Fruit fly (Drosophila melanogaster) whole organism, embryonic: ENCODE measurements around the gene CG43755.

Experiments used
- B-H1 ChIP-seq: fragments of 200-800 bp; sonication (Bioruptor generic); IDR thresholded peaks from 3 replicates; pipeline ENCODE4 v1.3.6; 2022; ENCODE audit warnings: missing biosample characterization, missing genetic modification characterization
- Blimp-1 ChIP-seq: fragments of 200-800 bp; sonication (Bioruptor generic); optimal IDR thresholded peaks from 3 replicates; lab custom pipeline; 2018; ENCODE audit warnings: missing biosample characterization, missing genetic modification characterization, mild to moderate bottlenecking, moderate library complexity, missing genetic modification reagents
- BtbVII ChIP-seq: fragments of 200-800 bp; sonication (Bioruptor generic); optimal IDR thresholded peaks from 3 replicates; lab custom pipeline; 2017; ENCODE audit warnings: missing biosample characterization, mild to moderate bottlenecking, missing genetic modification characterization
- Bteb2 ChIP-seq: fragments of 200-800 bp; sonication (Bioruptor generic); optimal IDR thresholded peaks from 2 replicates; lab custom pipeline; 2016; ENCODE audit warnings: missing biosample characterization, missing genetic modification characterization
- CG10462 ChIP-seq: fragments of 200-800 bp; sonication (Bioruptor generic); optimal IDR thresholded peaks from 2 replicates; lab custom pipeline; 2016; ENCODE audit warnings: missing biosample characterization, missing genetic modification characterization
- CG13296 ChIP-seq: fragments of 200-800 bp; sonication (Bioruptor generic); optimal IDR thresholded peaks from 3 replicates; lab custom pipeline; 2018; ENCODE audit warnings: missing biosample characterization, mild to moderate bottlenecking, missing genetic modification characterization
- CG14667 ChIP-seq: fragments of 200-800 bp; sonication (Bioruptor generic); IDR thresholded peaks from 2 replicates; pipeline ENCODE4 v1.3.6; 2022; ENCODE audit warnings: missing biosample characterization, missing genetic modification characterization
- CG1647 ChIP-seq: fragments of 200-800 bp; sonication (Bioruptor generic); optimal IDR thresholded peaks from 3 replicates; lab custom pipeline; 2016; ENCODE audit warnings: missing biosample characterization, missing genetic modification characterization
- CG2116 ChIP-seq: fragments of 200-800 bp; sonication (Bioruptor generic); optimal IDR thresholded peaks from 3 replicates; lab custom pipeline; 2018; ENCODE audit warnings: missing biosample characterization, mild to moderate bottlenecking, missing genetic modification characterization
- CG2120 ChIP-seq: fragments of 200-800 bp; sonication (Bioruptor generic); optimal IDR thresholded peaks from 3 replicates; lab custom pipeline; 2016; ENCODE audit warnings: missing biosample characterization, missing genetic modification characterization
- CG30020 ChIP-seq: fragments of 200-800 bp; optimal IDR thresholded peaks from 2 replicates; lab custom pipeline; 2019; ENCODE audit warnings: missing biosample characterization, mild to moderate bottlenecking, missing genetic modification characterization, moderate library complexity
- CG3281 ChIP-seq: fragments of 200-800 bp; sonication (Bioruptor generic); optimal IDR thresholded peaks from 3 replicates; lab custom pipeline; 2017; ENCODE audit warnings: missing biosample characterization, mild to moderate bottlenecking, missing genetic modification characterization
- CG4404 ChIP-seq: fragments of 200-800 bp; sonication (Bioruptor generic); IDR thresholded peaks from 2 replicates; pipeline ENCODE4 v1.3.6; 2022; ENCODE audit warnings: missing biosample characterization, missing genetic modification characterization
- CG6254 ChIP-seq: fragments of 200-800 bp; sonication (Bioruptor generic); optimal IDR thresholded peaks from 3 replicates; lab custom pipeline; 2017; ENCODE audit warnings: mild to moderate bottlenecking, missing biosample characterization, missing genetic modification reagents, missing genetic modification characterization
- CG7745 ChIP-seq: fragments of 200-800 bp; sonication (Bioruptor generic); optimal IDR thresholded peaks from 2 replicates; lab custom pipeline; 2018; ENCODE audit warnings: missing biosample characterization, mild to moderate bottlenecking, missing genetic modification characterization, moderate library complexity
- CG9932 ChIP-seq: fragments of 200-800 bp; sonication (Bioruptor generic); IDR thresholded peaks from 2 replicates; pipeline ENCODE4 v1.3.6; 2022; ENCODE audit warnings: missing biosample characterization, missing genetic modification characterization
- Dip2 ChIP-seq: fragments of 200-800 bp; sonication (Bioruptor generic); IDR thresholded peaks from 2 replicates; pipeline ENCODE4 v1.3.6; 2022; ENCODE audit warnings: missing biosample characterization, missing genetic modification characterization
- Eip74EF ChIP-seq, 2 experiments: fragments of 200-800 bp in 1 of 2; fragments of >200 bp in 1 of 2; sonication (Bioruptor generic) in 1 of 2; optimal IDR thresholded peaks; 2 replicates each; lab custom pipeline; 2017 to 2019; ENCODE audit warnings: missing biosample characterization in 2 of 2, missing genetic modification characterization in 2 of 2, mild to moderate bottlenecking in 1 of 2, moderate library complexity in 1 of 2
- HLH54F ChIP-seq: fragments of 200-800 bp; sonication (Bioruptor generic); optimal IDR thresholded peaks from 3 replicates; lab custom pipeline; 2016; ENCODE audit warnings: missing biosample characterization, missing genetic modification characterization
- Hr3 ChIP-seq: fragments of 200-800 bp; sonication (Bioruptor generic); optimal IDR thresholded peaks from 3 replicates; lab custom pipeline; 2016; ENCODE audit warnings: missing biosample characterization, missing genetic modification characterization
- MESR4 ChIP-seq: fragments of 200-800 bp; sonication (Bioruptor generic); optimal IDR thresholded peaks from 2 replicates; lab custom pipeline; 2018; ENCODE audit warnings: missing biosample characterization, mild to moderate bottlenecking, missing genetic modification characterization, moderate library complexity
- MTF-1 ChIP-seq: fragments of 200-800 bp; sonication (Bioruptor generic); optimal IDR thresholded peaks from 2 replicates; lab custom pipeline; 2018; ENCODE audit warnings: missing biosample characterization, mild to moderate bottlenecking, missing genetic modification characterization, borderline replicate concordance
- Myb ChIP-seq: fragments of 200-800 bp; sonication (Bioruptor generic); optimal IDR thresholded peaks from 2 replicates; lab custom pipeline; 2016; ENCODE audit warnings: missing biosample characterization, missing genetic modification characterization
- NfI ChIP-seq: fragments of 200-800 bp; sonication (Bioruptor generic); optimal IDR thresholded peaks from 3 replicates; lab custom pipeline; 2018; ENCODE audit warnings: missing biosample characterization, mild to moderate bottlenecking, missing genetic modification characterization, moderate library complexity
- Ravus ChIP-seq: fragments of 200-800 bp; sonication (Bioruptor generic); IDR thresholded peaks from 2 replicates; pipeline ENCODE4 v1.3.6; 2022; ENCODE audit warnings: missing biosample characterization, missing genetic modification characterization
- Side ChIP-seq: fragments of 200-800 bp; sonication (Bioruptor generic); optimal IDR thresholded peaks from 2 replicates; lab custom pipeline; 2016; ENCODE audit warnings: missing biosample characterization, missing genetic modification characterization
- Six4 ChIP-seq: fragments of 200-800 bp; sonication (Bioruptor generic); optimal IDR thresholded peaks from 2 replicates; lab custom pipeline; 2016; ENCODE audit warnings: missing biosample characterization, missing genetic modification characterization
- Vsx1 ChIP-seq: fragments of 200-800 bp; sonication (Bioruptor generic); optimal IDR thresholded peaks from 2 replicates; lab custom pipeline; 2017; ENCODE audit warnings: missing biosample characterization, mild to moderate bottlenecking, missing genetic modification characterization, missing genetic modification reagents
- al ChIP-seq: fragments of 200-800 bp; sonication (Bioruptor generic); IDR thresholded peaks from 2 replicates; pipeline ENCODE4 v1.3.6; 2022; ENCODE audit warnings: missing biosample characterization, missing genetic modification characterization
- ara ChIP-seq: fragments of 200-800 bp; sonication (Bioruptor generic); IDR thresholded peaks from 2 replicates; pipeline ENCODE4 v1.3.6; 2022; ENCODE audit warnings: missing biosample characterization, missing genetic modification characterization
- btn ChIP-seq: fragments of 200-800 bp; sonication (Bioruptor generic); optimal IDR thresholded peaks from 2 replicates; lab custom pipeline; 2016; ENCODE audit warnings: missing biosample characterization, missing genetic modification characterization
- crol ChIP-seq: fragments of 200-800 bp; sonication (Bioruptor generic); IDR thresholded peaks from 2 replicates; pipeline ENCODE4 v1.3.6; 2022; ENCODE audit warnings: missing biosample characterization, missing genetic modification characterization
- cwo ChIP-seq: fragments of 200-800 bp; sonication (Bioruptor generic); optimal IDR thresholded peaks from 3 replicates; lab custom pipeline; 2017; ENCODE audit warnings: missing biosample characterization, missing genetic modification characterization, mild to moderate bottlenecking, moderate library complexity, missing genetic modification reagents
- danr ChIP-seq: fragments of 200-800 bp; sonication (Bioruptor generic); IDR thresholded peaks from 2 replicates; pipeline ENCODE4 v1.3.6; 2022; ENCODE audit warnings: missing biosample characterization, missing genetic modification characterization
- dmrt11E ChIP-seq: fragments of 200-800 bp; sonication (Bioruptor generic); optimal IDR thresholded peaks from 3 replicates; lab custom pipeline; 2018; ENCODE audit warnings: missing biosample characterization, mild to moderate bottlenecking, missing genetic modification characterization, moderate library complexity
- gsb ChIP-seq: fragments of 200-800 bp; sonication (Bioruptor generic); IDR thresholded peaks from 2 replicates; pipeline ENCODE4 v1.3.6; 2022; ENCODE audit warnings: missing biosample characterization, missing genetic modification characterization
- hb ChIP-seq: fragments of 200-800 bp; sonication (Bioruptor generic); IDR thresholded peaks from 3 replicates; pipeline ENCODE4 v1.3.6; 2022; ENCODE audit warnings: missing biosample characterization, missing genetic modification characterization; ENCODE audit not compliant: partially characterized antibody
- ind ChIP-seq: fragments of 200-800 bp; sonication (Bioruptor generic); optimal IDR thresholded peaks from 3 replicates; lab custom pipeline; 2016; ENCODE audit warnings: missing biosample characterization, missing genetic modification characterization
- inv ChIP-seq: fragments of 200-800 bp; sonication (Bioruptor generic); IDR thresholded peaks from 2 replicates; pipeline ENCODE4 v1.3.6; 2022; ENCODE audit warnings: missing biosample characterization, missing genetic modification characterization; ENCODE audit not compliant: partially characterized antibody
- kay ChIP-seq: fragments of 200-800 bp; sonication (Bioruptor generic); optimal IDR thresholded peaks from 2 replicates; lab custom pipeline; 2016; ENCODE audit warnings: missing biosample characterization, missing genetic modification characterization
- lov ChIP-seq, 2 experiments: fragments of 200-800 bp in 1 of 2; fragments of >200 bp in 1 of 2; sonication (Bioruptor generic) in 1 of 2; IDR thresholded peaks in 1 of 2; optimal IDR thresholded peaks in 1 of 2; 2 replicates in 1 of 2; 3 replicates in 1 of 2; pipeline versions ENCODE4 v1.3.6 to Lab custom; 2017 to 2022; ENCODE audit warnings: missing biosample characterization in 1 of 2, missing genetic modification characterization in 1 of 2
- mam ChIP-seq: fragments of 200-800 bp; sonication (Bioruptor generic); optimal IDR thresholded peaks from 3 replicates; lab custom pipeline; 2016; ENCODE audit warnings: missing biosample characterization, missing genetic modification characterization
- pum ChIP-seq: fragments of 200-800 bp; sonication (Bioruptor generic); optimal IDR thresholded peaks from 2 replicates; lab custom pipeline; 2016; ENCODE audit warnings: missing biosample characterization, missing genetic modification characterization
- row ChIP-seq: fragments of 200-800 bp; sonication (Bioruptor generic); IDR thresholded peaks from 3 replicates; pipeline ENCODE4 v1.3.6; 2022; ENCODE audit warnings: missing biosample characterization, missing genetic modification characterization
- ssp ChIP-seq: fragments of 200-800 bp; sonication (Bioruptor generic); IDR thresholded peaks from 2 replicates; pipeline ENCODE4 v1.3.6; 2022; ENCODE audit warnings: missing biosample characterization, missing genetic modification characterization
- stc ChIP-seq: fragments of 200-800 bp; sonication (Bioruptor generic); IDR thresholded peaks from 2 replicates; pipeline ENCODE4 v1.3.6; 2022; ENCODE audit warnings: missing biosample characterization, missing genetic modification characterization
- tin ChIP-seq: fragments of 200-800 bp; sonication (Bioruptor generic); optimal IDR thresholded peaks from 3 replicates; lab custom pipeline; 2016; ENCODE audit warnings: missing biosample characterization, missing genetic modification characterization
- tup ChIP-seq: fragments of 200-800 bp; sonication (Bioruptor generic); optimal IDR thresholded peaks from 2 replicates; lab custom pipeline; 2016; ENCODE audit warnings: missing biosample characterization, mild to moderate bottlenecking, missing genetic modification characterization, moderate library complexity
- tx ChIP-seq: fragments of 200-800 bp; sonication (Bioruptor generic); optimal IDR thresholded peaks from 2 replicates; lab custom pipeline; 2016; ENCODE audit warnings: missing biosample characterization, missing genetic modification characterization
- wek ChIP-seq: fragments of 200-800 bp; sonication (Bioruptor generic); optimal IDR thresholded peaks from 3 replicates; lab custom pipeline; 2018; ENCODE audit warnings: missing biosample characterization, mild to moderate bottlenecking, missing genetic modification characterization, moderate library complexity

Gene CG43755

DNA sequence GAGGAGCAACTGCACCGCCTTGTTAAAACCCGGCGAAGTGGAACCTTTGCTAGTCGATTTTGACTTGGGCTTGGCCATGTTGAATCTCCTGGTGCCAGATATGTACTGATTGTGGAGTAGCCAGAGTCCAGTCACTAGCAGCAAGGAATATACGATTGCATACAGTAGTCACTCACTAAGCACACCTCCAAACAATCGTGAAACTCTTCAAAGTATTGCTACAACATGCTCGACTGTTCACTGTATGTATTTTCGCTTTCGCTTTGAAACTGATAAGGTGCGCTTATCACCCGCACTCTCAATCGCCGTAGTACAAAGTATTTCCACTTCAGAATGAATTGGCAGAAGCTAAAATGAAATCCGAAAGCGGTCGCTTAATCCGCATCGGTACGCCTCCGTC lies 43.1 kb downstream of the CG43755 start (continued):
- TF ChIP-seq CG7745 (tag; lab: Kevin White, UChicago) (no peak), BtbVII (GFP tag; lab: Kevin White, UChicago) (peak; percentile 69), CG30020 (tag; lab: Kevin White, UChicago) (no peak), Six4 (GFP tag; lab: Kevin White, UChicago) (peak; percentile 14), CG2120 (GFP tag; lab: Kevin White, UChicago) (peak; percentile 90), Dip2 (GFP tag; lab: Robert Waterston, UW) (no peak), Eip74EF (GFP tag; optimal IDR thresholded peaks at IDR 0.05; lab: Kevin White, UChicago) (no peak), ssp (GFP tag; lab: Robert Waterston, UW) (peak; percentile 36; the same call in 1 of the 2 replicates), tup (GFP tag; lab: Kevin White, UChicago) (peak; percentile 39), CG9932 (peak; percentile 86), row (GFP tag; lab: Robert Waterston, UW) (peak; percentile 96), HLH54F (peak; percentile 62), Blimp-1 (GFP tag; lab: Kevin White, UChicago) (peak; percentile 63), dmrt11E (tag; lab: Kevin White, UChicago) (no peak), danr (GFP tag; lab: Robert Waterston, UW) (0 out of 2 replicates have a peak, but pooled peaks have one; percentile 29), crol (GFP tag; lab: Robert Waterston, UW) (0 out of 2 replicates have a peak, but pooled peaks have one; percentile 11), ind (GFP tag; lab: Kevin White, UChicago) (peak; percentile 78), Myb (GFP tag; lab: Kevin White, UChicago) (peak; percentile 46), Side (peak; percentile 34), CG13296 (GFP tag; lab: Kevin White, UChicago) (peak; percentile 62), MESR4 (GFP tag; lab: Kevin White, UChicago) (peak; percentile 22), wek (no peak), Vsx1 (peak; percentile 45), lov (optimal IDR thresholded peaks at IDR 0.05; lab: Kevin White, UChicago) (no peak), lov (GFP tag; IDR thresholded peaks at IDR 0.05; lab: Robert Waterston, UW) (no peak), CG2116 (GFP tag; lab: Kevin White, UChicago) (no peak), stc (GFP tag; lab: Robert Waterston, UW) (0 out of 2 replicates have a peak, but pooled peaks have one; percentile 18), tin (peak; percentile 61), hb (GFP tag; lab: Robert Waterston, UW) (no peak), inv (GFP tag; lab: Robert Waterston, UW) (no peak), CG4404 (GFP tag; lab: Robert Waterston, UW) (no peak), CG14667 (GFP tag; lab: Robert Waterston, UW) (0 out of 2 replicates have a peak, but pooled peaks have one; percentile 32), Bteb2 (GFP tag; lab: Kevin White, UChicago) (peak; percentile 53), cwo (GFP tag; lab: Kevin White, UChicago) (peak; percentile 77), al (peak; percentile 55; the same call in 1 of the 2 replicates), btn (peak; percentile 29), CG10462 (GFP tag; lab: Kevin White, UChicago) (no peak), tx (GFP tag; lab: Kevin White, UChicago) (peak; percentile 70), mam (GFP tag; lab: Kevin White, UChicago) (peak; percentile 84), Hr3 (GFP tag; lab: Kevin White, UChicago) (peak; percentile 26), B-H1 (GFP tag; lab: Robert Waterston, UW) (peak; percentile 57; the same call in 2 of the 3 replicates), ara (no peak; the same call in 1 of the 2 replicates), CG3281 (GFP tag; lab: Kevin White, UChicago) (peak; percentile 67), pum (GFP tag; lab: Kevin White, UChicago) (peak; percentile 51), gsb (GFP tag; lab: Robert Waterston, UW) (peak; percentile 72), kay (GFP tag; lab: Kevin White, UChicago) (peak; percentile 25), NfI (GFP tag; lab: Kevin White, UChicago) (peak; percentile 65), MTF-1 (GFP tag; lab: Kevin White, UChicago) (peak; percentile 62), Ravus (GFP tag; lab: Robert Waterston, UW) (no peak), CG6254 (peak; percentile 37), CG1647 (peak; percentile 65)
